Worm (Caenorhabditis elegans) whole organism, L1 larva: ENCODE measurements around the gene Y41D4A.7.

ENCODE experiments used
- C04F5.9 ChIP-seq: sonication (generic microtip); optimal IDR thresholded peaks from 2 replicates; lab custom pipeline; 2016; ENCODE audit warnings: missing genetic modification characterization, missing compliant biosample characterization
- C16A3.4 ChIP-seq: fragments of 150-350 bp; optimal IDR thresholded peaks from 2 replicates; lab custom pipeline; 2014; ENCODE audit warnings: missing biosample characterization, missing genetic modification characterization
- C34B4.2 ChIP-seq: sonication (generic microtip); optimal IDR thresholded peaks from 2 replicates; lab custom pipeline; 2017; ENCODE audit warnings: mild to moderate bottlenecking, missing genetic modification characterization, missing compliant biosample characterization
- F16B12.6 ChIP-seq: fragments of 150-350 bp; optimal IDR thresholded peaks from 2 replicates; lab custom pipeline; 2014; ENCODE audit warnings: missing biosample characterization, missing genetic modification characterization
- aha-1 ChIP-seq: fragments of 150-350 bp; optimal IDR thresholded peaks from 2 replicates; lab custom pipeline; 2014; ENCODE audit warnings: missing biosample characterization, missing genetic modification characterization
- alr-1 ChIP-seq: fragments of 200-800 bp; sonication (Bioruptor generic); optimal IDR thresholded peaks from 2 replicates; lab custom pipeline; 2018; ENCODE audit warnings: borderline replicate concordance, mild to moderate bottlenecking, missing genetic modification characterization, missing compliant biosample characterization
- ceh-82 ChIP-seq, 3 experiments: fragments of 150-350 bp in 1 of 3; sonication (generic microtip) in 2 of 3; optimal IDR thresholded peaks; 2 replicates each; lab custom pipeline; 2014 to 2017; ENCODE audit warnings: missing biosample characterization in 3 of 3, missing genetic modification characterization in 3 of 3
- ceh-88 ChIP-seq: fragments of 200-800 bp; sonication (Bioruptor generic); IDR thresholded peaks from 2 replicates; pipeline ENCODE4 v1.3.6; 2022; ENCODE audit warnings: missing genetic modification characterization, missing compliant biosample characterization
- ceh-90 ChIP-seq: sonication (generic microtip); optimal IDR thresholded peaks from 2 replicates; lab custom pipeline; 2016; ENCODE audit warnings: missing genetic modification characterization, missing compliant biosample characterization
- ces-1 ChIP-seq: fragments of 150-350 bp; optimal IDR thresholded peaks from 2 replicates; lab custom pipeline; 2014; ENCODE audit warnings: missing biosample characterization, missing genetic modification reagents, missing genetic modification characterization
- dpl-1 ChIP-seq, 3 experiments: fragments of 150-350 bp in 2 of 3; sonication (generic microtip) in 1 of 3; optimal IDR thresholded peaks; 2 replicates each; lab custom pipeline; 2014 to 2017; ENCODE audit warnings: missing biosample characterization in 3 of 3, missing genetic modification characterization in 3 of 3, missing genetic modification reagents in 3 of 3
- efl-1 ChIP-seq, 4 experiments: fragments of 150-350 bp; optimal IDR thresholded peaks in 3 of 4; peaks in 1 of 4; 1 replicate in 1 of 4; 2 replicates in 3 of 4; lab custom pipeline; 2014; ENCODE audit warnings: missing biosample characterization in 2 of 4, missing genetic modification characterization in 2 of 4, missing genetic modification reagents in 2 of 4
- efl-3 ChIP-seq: fragments of 200-800 bp; sonication (Bioruptor generic); optimal IDR thresholded peaks from 2 replicates; lab custom pipeline; 2018; ENCODE audit warnings: mild to moderate bottlenecking, missing genetic modification characterization, missing compliant biosample characterization
- egl-13 ChIP-seq: sonication (generic microtip); optimal IDR thresholded peaks from 2 replicates; lab custom pipeline; 2016; ENCODE audit warnings: missing genotype, missing genetic modification reagents, missing genetic modification characterization, missing compliant biosample characterization
- egl-27 ChIP-seq, 2 experiments: fragments of 150-350 bp in 1 of 2; sonication (generic microtip); optimal IDR thresholded peaks; 3 replicates each; lab custom pipeline; 2017 to 2018; ENCODE audit warnings: missing biosample characterization in 2 of 2, missing genetic modification characterization in 2 of 2, missing genetic modification reagents in 2 of 2
- elt-3 ChIP-seq, 6 experiments: fragments of 150-350 bp in 1 of 6; sonication (generic microtip); optimal IDR thresholded peaks; 2 replicates each; lab custom pipeline; 2017 to 2018; ENCODE audit warnings: missing biosample characterization in 6 of 6, missing genetic modification characterization in 6 of 6, inconsistent platforms in 1 of 6
- fkh-4 ChIP-seq: sonication (generic microtip); optimal IDR thresholded peaks from 2 replicates; lab custom pipeline; 2016; ENCODE audit warnings: missing compliant biosample characterization, missing genetic modification characterization, borderline replicate concordance
- fkh-8 ChIP-seq: sonication (generic microtip); optimal IDR thresholded peaks from 2 replicates; lab custom pipeline; 2016; ENCODE audit warnings: mild to moderate bottlenecking, missing genetic modification characterization, missing compliant biosample characterization
- fos-1 ChIP-seq: fragments of 150-350 bp; optimal IDR thresholded peaks from 2 replicates; lab custom pipeline; 2014; ENCODE audit warnings: missing biosample characterization, missing genetic modification characterization
- hlh-17 ChIP-seq: fragments of 200-800 bp; sonication (Bioruptor generic); optimal IDR thresholded peaks from 2 replicates; lab custom pipeline; 2018; ENCODE audit warnings: missing genetic modification characterization, mild to moderate bottlenecking, missing compliant biosample characterization, moderate library complexity, borderline replicate concordance
- hlh-4 ChIP-seq: sonication (generic microtip); optimal IDR thresholded peaks from 2 replicates; lab custom pipeline; 2016; ENCODE audit warnings: mild to moderate bottlenecking, missing genetic modification characterization, missing compliant biosample characterization
- irx-1 ChIP-seq: sonication (generic microtip); optimal IDR thresholded peaks from 2 replicates; lab custom pipeline; 2016; ENCODE audit warnings: missing genetic modification characterization, missing compliant biosample characterization
- jun-1 ChIP-seq: fragments of 150-350 bp; optimal IDR thresholded peaks from 2 replicates; lab custom pipeline; 2014; ENCODE audit warnings: missing biosample characterization, missing genetic modification reagents, missing genetic modification characterization
- lin-15B ChIP-seq: fragments of 150-350 bp; sonication (generic microtip); optimal IDR thresholded peaks from 3 replicates; lab custom pipeline; 2014; ENCODE audit warnings: missing biosample characterization, missing genetic modification characterization
- lsy-2 ChIP-seq, 2 experiments: fragments of 150-350 bp; optimal IDR thresholded peaks; 2 replicates each; lab custom pipeline; 2014; ENCODE audit warnings: missing biosample characterization in 2 of 2, missing genetic modification characterization in 2 of 2
- mab-9 ChIP-seq: fragments of 200-800 bp; sonication (Bioruptor generic); IDR thresholded peaks from 2 replicates; pipeline ENCODE4 v1.3.6; 2022; ENCODE audit warnings: missing genetic modification reagents, missing genetic modification characterization, missing compliant biosample characterization
- mep-1 ChIP-seq: fragments of 150-350 bp; optimal IDR thresholded peaks from 2 replicates; lab custom pipeline; 2014; ENCODE audit warnings: missing biosample characterization, missing genetic modification characterization
- nhr-11 ChIP-seq: fragments of 150-350 bp; optimal IDR thresholded peaks from 2 replicates; lab custom pipeline; 2014; ENCODE audit warnings: missing biosample characterization, missing genetic modification characterization
- nhr-237 ChIP-seq: fragments of 150-350 bp; optimal IDR thresholded peaks from 2 replicates; lab custom pipeline; 2014; ENCODE audit warnings: missing biosample characterization, missing genetic modification characterization
- nhr-28 ChIP-seq: fragments of 150-350 bp; optimal IDR thresholded peaks from 2 replicates; lab custom pipeline; 2014; ENCODE audit warnings: missing biosample characterization, missing genetic modification characterization
- nhr-47 ChIP-seq: sonication (generic microtip); optimal IDR thresholded peaks from 2 replicates; lab custom pipeline; 2016; ENCODE audit warnings: mild to moderate bottlenecking, missing genetic modification characterization, moderate library complexity, missing compliant biosample characterization
- nhr-90 ChIP-seq: sonication (generic microtip); optimal IDR thresholded peaks from 2 replicates; lab custom pipeline; 2016; ENCODE audit warnings: mild to moderate bottlenecking, missing genetic modification characterization, missing compliant biosample characterization; ENCODE audit not compliant: poor library complexity
- pqm-1 ChIP-seq: sonication (generic microtip); optimal IDR thresholded peaks from 3 replicates; lab custom pipeline; 2017; ENCODE audit warnings: missing biosample characterization, missing genetic modification characterization
- rnt-1 ChIP-seq: sonication (generic microtip); optimal IDR thresholded peaks from 2 replicates; lab custom pipeline; 2016; ENCODE audit warnings: mild to moderate bottlenecking, missing genetic modification characterization, moderate library complexity, missing compliant biosample characterization
- snpc-4 ChIP-seq: fragments of 150-350 bp; optimal IDR thresholded peaks from 2 replicates; lab custom pipeline; 2014; ENCODE audit warnings: missing biosample characterization, missing genetic modification characterization
- sox-4 ChIP-seq: sonication (generic microtip); optimal IDR thresholded peaks from 2 replicates; lab custom pipeline; 2016; ENCODE audit warnings: missing genetic modification characterization, missing compliant biosample characterization
- sptf-1 ChIP-seq: fragments of 150-350 bp; optimal IDR thresholded peaks from 2 replicates; lab custom pipeline; 2014; ENCODE audit warnings: missing biosample characterization, missing genetic modification characterization
- sup-37 ChIP-seq: fragments of 200-800 bp; sonication (Bioruptor generic); optimal IDR thresholded peaks from 2 replicates; lab custom pipeline; 2018; ENCODE audit warnings: mild to moderate bottlenecking, missing genetic modification characterization, missing compliant biosample characterization
- swsn-7 ChIP-seq: sonication (generic microtip); optimal IDR thresholded peaks from 2 replicates; lab custom pipeline; 2016; ENCODE audit warnings: missing genetic modification characterization, missing compliant biosample characterization
- tbx-2 ChIP-seq: sonication (generic microtip); optimal IDR thresholded peaks from 2 replicates; lab custom pipeline; 2016; ENCODE audit warnings: missing genetic modification characterization, missing compliant biosample characterization
- tlp-1 ChIP-seq: fragments of 150-350 bp; optimal IDR thresholded peaks from 2 replicates; lab custom pipeline; 2014; ENCODE audit warnings: missing biosample characterization, missing genetic modification characterization
- unc-62 ChIP-seq: fragments of 150-350 bp; optimal IDR thresholded peaks from 2 replicates; lab custom pipeline; 2014; ENCODE audit warnings: missing biosample characterization, missing genetic modification reagents, missing genetic modification characterization
- unc-98 ChIP-seq: fragments of 200-800 bp; sonication (Bioruptor generic); IDR thresholded peaks from 2 replicates; pipeline ENCODE4 v1.3.6; 2022; ENCODE audit warnings: missing genetic modification characterization, missing compliant biosample characterization
- vab-15 ChIP-seq: sonication (generic microtip); optimal IDR thresholded peaks from 2 replicates; lab custom pipeline; 2017; ENCODE audit warnings: missing genotype, mild to moderate bottlenecking, missing genetic modification characterization, missing compliant biosample characterization
- zag-1 ChIP-seq: fragments of 150-350 bp; optimal IDR thresholded peaks from 2 replicates; lab custom pipeline; 2014; ENCODE audit warnings: missing biosample characterization, missing genetic modification characterization
- ztf-11 ChIP-seq, 2 experiments: sonication (generic microtip); optimal IDR thresholded peaks; 2 replicates each; lab custom pipeline; 2016 to 2017; ENCODE audit warnings: missing genetic modification characterization in 2 of 2, missing biosample characterization in 1 of 2, missing compliant biosample characterization in 1 of 2

Gene Y41D4A.7

ce11 chrIV:1804613-1805012 is 43.2 kb upstream of the Y41D4A.7 start (continued):
- TF ChIP-seq lsy-2 (tag; optimal IDR thresholded peaks at IDR 0.05; lab: Kevin White, UChicago) (peak; percentile 45 to 68), ztf-11 (tag; optimal IDR thresholded peaks at IDR 0.05; lab: Kevin White, UChicago) (no peak), jun-1 (tag; lab: Kevin White, UChicago) (no peak), efl-3 (GFP tag; lab: Kevin White, UChicago) (no peak), ceh-82 (tag; optimal IDR thresholded peaks at IDR 0.05; lab: Kevin White, UChicago) (no peak), tbx-2 (tag; lab: Kevin White, UChicago) (peak; percentile 6), unc-62 (no peak), fkh-8 (tag; lab: Kevin White, UChicago) (no peak), fos-1 (tag; lab: Kevin White, UChicago) (peak; percentile 19), snpc-4 (tag; lab: Kevin White, UChicago) (no peak), nhr-28 (tag; lab: Kevin White, UChicago) (no peak), pqm-1 (tag; lab: Kevin White, UChicago) (no peak), tlp-1 (tag; lab: Kevin White, UChicago) (no peak), sox-4 (tag; lab: Kevin White, UChicago) (no peak), C16A3.4 (peak; percentile 43), sup-37 (no peak), elt-3 (tag; optimal IDR thresholded peaks at IDR 0.05; lab: Kevin White, UChicago) (no peak), nhr-237 (tag; lab: Kevin White, UChicago) (no peak), ceh-90 (no peak), hlh-17 (GFP tag; lab: Kevin White, UChicago) (no peak), C34B4.2 (tag; lab: Kevin White, UChicago) (no peak), vab-15 (tag; lab: Kevin White, UChicago) (no peak), egl-27 (tag; optimal IDR thresholded peaks at IDR 0.05; lab: Kevin White, UChicago) (no peak), mep-1 (tag; lab: Kevin White, UChicago) (peak; percentile 23), ces-1 (no peak), alr-1 (tag; lab: Kevin White, UChicago) (no peak), irx-1 (tag; lab: Kevin White, UChicago) (no peak), unc-98 (GFP tag; lab: Robert Waterston, UW) (no peak), C04F5.9 (no peak), nhr-11 (tag; lab: Kevin White, UChicago) (no peak), nhr-90 (tag; lab: Kevin White, UChicago) (no peak), fkh-4 (tag; lab: Kevin White, UChicago) (no peak), lin-15B (tag; lab: Kevin White, UChicago) (no peak), mab-9 (GFP tag; lab: Robert Waterston, UW) (no peak), zag-1 (tag; lab: Kevin White, UChicago) (no peak), aha-1 (tag; lab: Kevin White, UChicago) (no peak), dpl-1 (GFP tag; optimal IDR thresholded peaks at IDR 0.05; lab: Kevin White, UChicago) (peak; percentile 3 to 54 (median 41)), ceh-88 (GFP tag; lab: Robert Waterston, UW) (no peak), hlh-4 (tag; lab: Kevin White, UChicago) (no peak), swsn-7 (peak; percentile 46), rnt-1 (tag; lab: Kevin White, UChicago) (no peak), egl-13 (no peak), nhr-47 (tag; lab: Kevin White, UChicago) (peak; percentile 58), efl-1 (optimal IDR thresholded peaks at IDR 0.05; lab: Kevin White, UChicago) (peak; percentile 50 to 59), efl-1 (GFP tag; optimal IDR thresholded peaks at IDR 0.05 in 1 of 2; lab: Kevin White, UChicago) (peak; percentile 33 to 93), F16B12.6 (tag; lab: Kevin White, UChicago) (no peak), sptf-1 (tag; lab: Kevin White, UChicago) (no peak)
